Worm (Caenorhabditis elegans): ENCODE measurements around the gene mlt-3.
A peak's percentile ranks its signal among the peaks of the same experiment; 100 is the strongest.

mlt-3 gene

DNA sequence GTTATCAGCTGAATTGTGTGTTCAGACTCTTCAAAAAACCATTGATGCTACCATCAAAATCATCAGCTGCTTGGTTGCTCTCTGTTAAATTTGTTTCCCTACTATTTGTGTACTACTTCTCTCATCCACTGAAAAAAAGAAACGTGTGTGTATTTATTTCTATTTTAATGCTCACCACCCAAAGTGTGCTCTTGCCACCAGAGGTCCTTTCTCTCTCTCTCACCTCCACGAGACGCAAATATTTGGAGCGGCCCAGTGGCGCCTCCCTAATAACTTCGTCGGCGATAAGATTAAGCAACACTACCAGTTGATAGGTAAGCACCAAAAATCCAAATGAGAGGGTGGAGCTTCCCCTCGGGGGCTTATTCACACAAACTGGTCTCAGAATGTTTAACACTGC is 26.1 kb downstream of the mlt-3 start:
- TF ChIP-seq unc-62 (GFP tag; optimal IDR thresholded peaks at IDR 0.05) (no peak), nhr-237 (tag; optimal IDR thresholded peaks at IDR 0.05) (no peak), unc-120 (tag; optimal IDR thresholded peaks at IDR 0.05; ENCODE audit: poor library complexity, severe bottlenecking) (no peak), snpc-4 (tag; optimal IDR thresholded peaks at IDR 0.05) (no peak), lsy-2 (tag; optimal IDR thresholded peaks at IDR 0.05) (no peak), nhr-28 (tag; optimal IDR thresholded peaks at IDR 0.05) (no peak), ceh-43 (GFP tag; optimal IDR thresholded peaks at IDR 0.05) (no peak), zip-8 (tag; optimal IDR thresholded peaks at IDR 0.05) (no peak), lin-13 (tag; optimal IDR thresholded peaks at IDR 0.05) (no peak), bed-3 (GFP tag; optimal IDR thresholded peaks at IDR 0.05) (no peak), ham-2 (GFP tag; optimal IDR thresholded peaks at IDR 0.05) (no peak), mep-1 (tag; optimal IDR thresholded peaks at IDR 0.05) (no peak), elt-3 (tag; optimal IDR thresholded peaks at IDR 0.05) (no peak)

- TF ChIP-seq nhr-76 (tag; optimal IDR thresholded peaks at IDR 0.05): no peak
Measured at ce11 chrIV:12199538-12200158, 27.3 kb downstream of the mlt-3 start.

DNA sequence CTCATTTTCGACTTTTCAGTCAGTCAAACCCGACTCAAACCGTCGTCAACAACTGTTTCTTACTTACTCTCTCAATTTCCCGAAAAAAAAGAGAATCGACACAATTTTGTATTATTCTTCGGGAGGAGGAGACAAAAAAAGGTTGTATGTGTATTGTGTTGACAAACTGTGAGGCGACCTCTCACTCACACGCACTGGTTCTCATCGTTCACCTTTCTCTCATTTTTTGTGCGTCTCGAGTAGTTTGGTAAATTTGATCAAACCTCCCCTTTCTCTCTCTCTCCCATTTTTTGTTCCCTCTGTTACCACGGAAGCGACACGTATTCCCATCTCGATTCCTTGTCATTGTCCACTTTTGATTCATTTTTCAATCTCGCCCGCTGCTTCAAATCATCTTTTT is 28.1 kb downstream of the mlt-3 start:
- TF ChIP-seq zip-8 (tag; optimal IDR thresholded peaks at IDR 0.05) (no peak), unc-62 (GFP tag; optimal IDR thresholded peaks at IDR 0.05) (no peak), ztf-11 (tag; optimal IDR thresholded peaks at IDR 0.05) (no peak), flh-1 (GFP tag; optimal IDR thresholded peaks at IDR 0.05) (no peak), nhr-76 (tag; optimal IDR thresholded peaks at IDR 0.05) (no peak), cnd-1 (tag; optimal IDR thresholded peaks at IDR 0.05) (no peak), sptf-1 (tag; optimal IDR thresholded peaks at IDR 0.05) (no peak), nhr-2 (tag; optimal IDR thresholded peaks at IDR 0.05) (no peak), lsy-2 (tag; optimal IDR thresholded peaks at IDR 0.05) (no peak)

ce11 chrIV:12197679-12198078 is 29.2 kb downstream of the mlt-3 start:
- no peak for TF ChIP-seq bed-3 (GFP tag; optimal IDR thresholded peaks at IDR 0.05)

DNA sequence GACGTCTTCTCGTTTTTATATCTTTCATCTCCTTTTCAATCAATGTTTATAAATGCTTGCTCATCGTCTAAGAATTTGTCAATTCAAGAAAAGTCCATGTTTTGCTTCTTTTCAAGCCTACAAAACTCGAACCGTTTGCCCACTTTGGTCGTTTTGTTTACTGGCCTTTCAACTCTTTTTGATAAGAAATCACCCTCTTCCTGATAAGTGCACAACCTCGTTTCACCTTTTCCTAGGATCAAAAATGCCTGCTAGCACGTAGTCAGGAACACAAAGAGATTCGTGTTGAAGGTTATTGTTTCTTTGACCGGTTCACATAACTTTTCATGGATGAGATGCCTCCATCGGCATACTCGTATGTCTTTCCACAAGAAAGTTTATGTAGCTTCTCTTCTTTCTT is 30.3 kb downstream of the mlt-3 start:
- TF ChIP-seq lsy-2 (tag; optimal IDR thresholded peaks at IDR 0.05) (no peak), sem-2 (GFP tag; optimal IDR thresholded peaks at IDR 0.05) (no peak), drap-1 (GFP tag; optimal IDR thresholded peaks at IDR 0.05) (no peak), mab-5 (tag; optimal IDR thresholded peaks at IDR 0.05) (no peak), snpc-4 (tag; optimal IDR thresholded peaks at IDR 0.05) (no peak), elt-3 (tag; optimal IDR thresholded peaks at IDR 0.05) (no peak), zip-8 (tag; optimal IDR thresholded peaks at IDR 0.05) (no peak), nhr-28 (tag; optimal IDR thresholded peaks at IDR 0.05) (no peak), sptf-1 (tag; optimal IDR thresholded peaks at IDR 0.05) (no peak), pha-4 (tag; optimal IDR thresholded peaks at IDR 0.05) (no peak), nhr-237 (tag; optimal IDR thresholded peaks at IDR 0.05) (no peak), hlh-1 (tag; optimal IDR thresholded peaks at IDR 0.05) (no peak), lin-32 (GFP tag; optimal IDR thresholded peaks at IDR 0.05) (no peak), lin-13 (tag; optimal IDR thresholded peaks at IDR 0.05) (no peak)

- TF ChIP-seq ceh-83 (GFP tag; optimal IDR thresholded peaks at IDR 0.05): no peak
- no peak for TF ChIP-seq drap-1 (GFP tag; optimal IDR thresholded peaks at IDR 0.05)
- TF ChIP-seq ces-1 (GFP tag; optimal IDR thresholded peaks at IDR 0.05): no peak
- TF ChIP-seq M03D4.4 (tag; optimal IDR thresholded peaks at IDR 0.05): no peak
- TF ChIP-seq unc-120 (tag; optimal IDR thresholded peaks at IDR 0.05; ENCODE audit: poor library complexity, severe bottlenecking): no peak
- no peak for TF ChIP-seq nhr-237 (tag; optimal IDR thresholded peaks at IDR 0.05)
Measured at ce11 chrIV:12194668-12195067, 32.2 kb downstream of the mlt-3 start.

DNA sequence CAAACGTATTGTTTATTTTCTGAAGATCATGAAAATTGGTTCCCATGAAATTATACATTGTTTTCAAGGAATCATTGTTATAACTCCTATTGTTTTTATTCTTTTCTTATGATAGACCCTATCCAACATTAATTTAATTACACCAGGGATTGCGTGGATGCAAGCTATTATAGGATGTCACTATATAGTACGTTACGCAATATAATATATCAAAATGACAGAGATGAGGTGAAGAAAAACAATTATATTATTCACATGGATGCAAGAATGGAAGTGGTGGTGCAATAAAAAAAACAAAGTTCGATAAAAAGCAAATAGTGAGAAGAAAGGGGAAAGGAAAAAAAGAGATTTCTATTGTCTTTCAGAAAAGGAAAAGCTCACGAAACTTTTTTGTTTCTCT is 33.6 kb downstream of the mlt-3 start:
- TF ChIP-seq M03D4.4 (tag; optimal IDR thresholded peaks at IDR 0.05) (no peak), unc-120 (tag; optimal IDR thresholded peaks at IDR 0.05; ENCODE audit: poor library complexity, severe bottlenecking) (no peak), ceh-83 (GFP tag; optimal IDR thresholded peaks at IDR 0.05) (no peak), pha-4 (tag; optimal IDR thresholded peaks at IDR 0.05) (no peak), ztf-11 (tag; optimal IDR thresholded peaks at IDR 0.05) (no peak), elt-1 (tag; optimal IDR thresholded peaks at IDR 0.05; ENCODE audit: borderline replicate concordance, insufficient read depth) (no peak), tbx-8 (GFP tag; optimal IDR thresholded peaks at IDR 0.05) (no peak), bed-3 (GFP tag; optimal IDR thresholded peaks at IDR 0.05) (no peak), nhr-28 (tag; optimal IDR thresholded peaks at IDR 0.05) (no peak), sptf-1 (tag; optimal IDR thresholded peaks at IDR 0.05) (no peak), zip-8 (tag; optimal IDR thresholded peaks at IDR 0.05) (peak; percentile 93), lsy-2 (tag; optimal IDR thresholded peaks at IDR 0.05) (no peak), nhr-2 (tag; optimal IDR thresholded peaks at IDR 0.05) (peak; percentile 69), nhr-12 (tag; optimal IDR thresholded peaks at IDR 0.05) (no peak), mls-2 (tag; optimal IDR thresholded peaks at IDR 0.05) (no peak), ceh-39 (tag; optimal IDR thresholded peaks at IDR 0.05) (no peak), ceh-43 (GFP tag; optimal IDR thresholded peaks at IDR 0.05) (peak; percentile 18), sem-2 (GFP tag; optimal IDR thresholded peaks at IDR 0.05) (no peak)

Data from whole organism, mixed stage, embryonic.